Fruit fly (Drosophila melanogaster): ENCODE measurements around the gene CG12692.

The CG12692 gene

dm6 chrX:4302246-4302645, at the start of gene CG12692:
Gene CG12692 (minus strand): TSS chrX:4302346.
- TF ChIP-seq Fer3 (tag; optimal IDR thresholded peaks at IDR 0.05) (no peak), pita (GFP tag; optimal IDR thresholded peaks at IDR 0.05) (no peak), slp2 (GFP tag; optimal IDR thresholded peaks at IDR 0.05) (no peak), Hand (GFP tag; optimal IDR thresholded peaks at IDR 0.05) (no peak), Optix (GFP tag; IDR thresholded peaks at IDR 0.05) (no peak), gem (tag; optimal IDR thresholded peaks at IDR 0.05) (no peak), CG17361 (GFP tag; IDR thresholded peaks at IDR 0.05) (no peak), dimm (GFP tag; IDR thresholded peaks at IDR 0.05) (no peak), trem (tag; optimal IDR thresholded peaks at IDR 0.05) (no peak), Ravus (GFP tag; IDR thresholded peaks at IDR 0.05) (no peak), CG6254 (GFP tag; optimal IDR thresholded peaks at IDR 0.05) (no peak), ERR (GFP tag; optimal IDR thresholded peaks at IDR 0.05) (no peak), bbx (GFP tag; IDR thresholded peaks at IDR 0.05; ENCODE audit: partially characterized antibody) (no peak), CG12104 (GFP tag; optimal IDR thresholded peaks at IDR 0.05) (no peak), CG16813 (GFP tag; IDR thresholded peaks at IDR 0.05; ENCODE audit: partially characterized antibody) (no peak)

dm6 chrX:4329809-4330208, 27.7 kb upstream of the CG12692 start:
- TF ChIP-seq Mad (GFP tag; optimal IDR thresholded peaks at IDR 0.05) (no peak), bigmax (GFP tag; optimal IDR thresholded peaks at IDR 0.05) (no peak), CG4404 (GFP tag; IDR thresholded peaks at IDR 0.05) (no peak), nau (GFP tag; optimal IDR thresholded peaks at IDR 0.05) (no peak), CG31224 (GFP tag; IDR thresholded peaks at IDR 0.05) (no peak), CG14860 (GFP tag; IDR thresholded peaks at IDR 0.05; ENCODE audit: partially characterized antibody) (no peak), slbo (GFP tag; IDR thresholded peaks at IDR 0.05) (peak; percentile 46), Bteb2 (GFP tag; optimal IDR thresholded peaks at IDR 0.05) (no peak), CG4854 (GFP tag; optimal IDR thresholded peaks at IDR 0.05) (no peak), CG13894 (tag; optimal IDR thresholded peaks at IDR 0.05) (no peak), bcd (GFP tag; optimal IDR thresholded peaks at IDR 0.05) (no peak), CG11093 (GFP tag; IDR thresholded peaks at IDR 0.05) (no peak), fd96Cb (tag; optimal IDR thresholded peaks at IDR 0.05) (no peak), CG34422 (GFP tag; IDR thresholded peaks at IDR 0.05) (0 out of 3 replicates have a peak, but pooled peaks have one; percentile 31), Bgb (GFP tag; IDR thresholded peaks at IDR 0.05; ENCODE audit: partially characterized antibody) (no peak), CG11696 (GFP tag; IDR thresholded peaks at IDR 0.05) (no peak), CG1024 (GFP tag; IDR thresholded peaks at IDR 0.05) (no peak), CG1792 (GFP tag; optimal IDR thresholded peaks at IDR 0.05) (no peak), CG10147 (GFP tag; optimal IDR thresholded peaks at IDR 0.05) (no peak), inv (GFP tag; IDR thresholded peaks at IDR 0.05; ENCODE audit: partially characterized antibody) (no peak), CG32532 (GFP tag; IDR thresholded peaks at IDR 0.05) (0 out of 2 replicates have a peak, but pooled peaks have one; percentile 10), her (GFP tag; optimal IDR thresholded peaks at IDR 0.05) (no peak), CkIIα-i1 (GFP tag; IDR thresholded peaks at IDR 0.05) (no peak), Ptx1 (GFP tag; IDR thresholded peaks at IDR 0.05) (0 out of 2 replicates have a peak, but pooled peaks have one; percentile 21), pan (optimal IDR thresholded peaks at IDR 0.05) (no peak), pan (GFP tag; optimal IDR thresholded peaks at IDR 0.05 in 1 of 2, IDR thresholded peaks at IDR 0.05 in 1 of 2) (peak in 1 of 2 experiments; percentile 34), gsb (GFP tag; IDR thresholded peaks at IDR 0.05) (no peak), Doc2 (GFP tag; IDR thresholded peaks at IDR 0.05) (no peak), jumu (GFP tag; optimal IDR thresholded peaks at IDR 0.05) (no peak), CG11398 (GFP tag; optimal IDR thresholded peaks at IDR 0.05) (no peak), CG2678 (tag; optimal IDR thresholded peaks at IDR 0.05) (no peak), Pdp1 (GFP tag; optimal IDR thresholded peaks at IDR 0.05) (no peak), croc (GFP tag; conservative IDR thresholded peaks at IDR 0.05) (no peak), zfh1 (GFP tag; IDR thresholded peaks at IDR 0.05) (no peak), wek (GFP tag; optimal IDR thresholded peaks at IDR 0.05) (no peak), CG17186 (GFP tag; optimal IDR thresholded peaks at IDR 0.05) (no peak)
